Fruit fly (Drosophila melanogaster) whole organism, embryonic: ENCODE measurements around the gene Drgx.

Source experiments
- CG10209 ChIP-seq: fragments of 200-800 bp; sonication (Bioruptor generic); optimal IDR thresholded peaks from 3 replicates; lab custom pipeline; 2017; ENCODE audit warnings: missing biosample characterization, mild to moderate bottlenecking, missing genetic modification characterization, missing genetic modification reagents
- CG11695 ChIP-seq: fragments of 200-800 bp; sonication (Bioruptor generic); IDR thresholded peaks from 3 replicates; pipeline ENCODE4 v1.3.6; 2022; ENCODE audit warnings: missing biosample characterization, missing genetic modification characterization
- CG12104 ChIP-seq: fragments of 200-800 bp; sonication (Bioruptor generic); optimal IDR thresholded peaks from 3 replicates; lab custom pipeline; 2016; ENCODE audit warnings: missing biosample characterization, missing genetic modification characterization
- CG12236 ChIP-seq: fragments of 200-800 bp; sonication (Bioruptor generic); optimal IDR thresholded peaks from 2 replicates; lab custom pipeline; 2016; ENCODE audit warnings: missing biosample characterization, missing genetic modification characterization
- CG13424 ChIP-seq: fragments of 200-800 bp; sonication (Bioruptor generic); optimal IDR thresholded peaks from 2 replicates; lab custom pipeline; 2019; ENCODE audit warnings: missing biosample characterization, mild to moderate bottlenecking, missing genetic modification characterization, moderate library complexity
- CG14050 ChIP-seq: fragments of 200-800 bp; sonication (Bioruptor generic); IDR thresholded peaks from 3 replicates; pipeline ENCODE4 v1.3.6; 2022; ENCODE audit warnings: missing biosample characterization, missing genetic modification characterization
- CG15073 ChIP-seq: fragments of 200-800 bp; sonication (Bioruptor generic); optimal IDR thresholded peaks from 2 replicates; lab custom pipeline; 2016; ENCODE audit warnings: missing biosample characterization, missing genetic modification characterization
- CG17568 ChIP-seq: fragments of 200-800 bp; sonication (Bioruptor generic); optimal IDR thresholded peaks from 2 replicates; lab custom pipeline; 2018; ENCODE audit warnings: missing biosample characterization, mild to moderate bottlenecking, missing genetic modification characterization, moderate library complexity
- CG17612 ChIP-seq: fragments of 200-800 bp; sonication (Bioruptor generic); IDR thresholded peaks from 2 replicates; pipeline ENCODE4 v1.3.6; 2022; ENCODE audit warnings: missing biosample characterization, missing genetic modification characterization
- CG17802 ChIP-seq: fragments of 200-800 bp; sonication (Bioruptor generic); optimal IDR thresholded peaks from 2 replicates; lab custom pipeline; 2018; ENCODE audit warnings: missing biosample characterization, mild to moderate bottlenecking, missing genetic modification characterization, moderate library complexity
- CG18619 ChIP-seq: fragments of 200-800 bp; sonication (Bioruptor generic); optimal IDR thresholded peaks from 3 replicates; lab custom pipeline; 2017; ENCODE audit warnings: missing biosample characterization, mild to moderate bottlenecking, missing genetic modification characterization
- CG2199 ChIP-seq: fragments of 200-800 bp; sonication (Bioruptor generic); IDR thresholded peaks from 3 replicates; pipeline ENCODE4 v1.3.6; 2022; ENCODE audit warnings: missing biosample characterization, missing genetic modification characterization
- CG30431 ChIP-seq: fragments of 200-800 bp; sonication (Bioruptor generic); optimal IDR thresholded peaks from 2 replicates; lab custom pipeline; 2017; ENCODE audit warnings: missing biosample characterization, missing genetic modification characterization
- CG5245 ChIP-seq: fragments of 200-800 bp; sonication (Bioruptor generic); optimal IDR thresholded peaks from 3 replicates; lab custom pipeline; 2016; ENCODE audit warnings: missing biosample characterization, missing genetic modification characterization
- CG6689 ChIP-seq: fragments of 200-800 bp; sonication (Bioruptor generic); IDR thresholded peaks from 2 replicates; pipeline ENCODE4 v1.3.6; 2022; ENCODE audit warnings: missing biosample characterization, missing genetic modification characterization
- CG7357 ChIP-seq: fragments of 200-800 bp; sonication (Bioruptor generic); IDR thresholded peaks from 3 replicates; pipeline ENCODE4 v1.3.6; 2022; ENCODE audit warnings: missing biosample characterization, missing genetic modification characterization
- CG7745 ChIP-seq: fragments of 200-800 bp; sonication (Bioruptor generic); optimal IDR thresholded peaks from 2 replicates; lab custom pipeline; 2018; ENCODE audit warnings: missing biosample characterization, mild to moderate bottlenecking, missing genetic modification characterization, moderate library complexity
- CG8944 ChIP-seq: fragments of 200-800 bp; sonication (Bioruptor generic); optimal IDR thresholded peaks from 3 replicates; lab custom pipeline; 2016; ENCODE audit warnings: missing biosample characterization, missing genetic modification characterization
- CG9727 ChIP-seq: fragments of 200-800 bp; sonication (Bioruptor generic); optimal IDR thresholded peaks from 3 replicates; lab custom pipeline; 2017; ENCODE audit warnings: missing biosample characterization, mild to moderate bottlenecking, missing genetic modification characterization
- Camta ChIP-seq: fragments of 200-800 bp; sonication (Bioruptor generic); optimal IDR thresholded peaks from 2 replicates; lab custom pipeline; 2016; ENCODE audit warnings: missing biosample characterization, missing genetic modification characterization
- Chrac-16 ChIP-seq: fragments of 200-800 bp; sonication (Bioruptor generic); optimal IDR thresholded peaks from 3 replicates; lab custom pipeline; 2016; ENCODE audit warnings: missing biosample characterization, missing genetic modification characterization
- D19A ChIP-seq: fragments of 200-800 bp; optimal IDR thresholded peaks from 3 replicates; lab custom pipeline; 2019; ENCODE audit warnings: missing biosample characterization, mild to moderate bottlenecking, missing genetic modification characterization, moderate library complexity
- Dbx ChIP-seq: fragments of 200-800 bp; sonication (Bioruptor generic); IDR thresholded peaks from 3 replicates; pipeline ENCODE4 v1.3.6; 2022; ENCODE audit warnings: missing biosample characterization, missing genetic modification characterization
- Dip3 ChIP-seq: fragments of 200-800 bp; sonication (Bioruptor generic); optimal IDR thresholded peaks from 3 replicates; lab custom pipeline; 2016; ENCODE audit warnings: missing biosample characterization, missing genetic modification characterization
- Ets65A ChIP-seq: fragments of 200-800 bp; sonication (Bioruptor generic); peaks from one replicate; lab custom pipeline; 2016; ENCODE audit warnings: missing biosample characterization, missing genetic modification characterization
- HLH3B ChIP-seq: fragments of 200-800 bp; sonication (Bioruptor generic); IDR thresholded peaks from 2 replicates; pipeline ENCODE4 v1.3.6; 2022; ENCODE audit warnings: missing biosample characterization, missing genetic modification characterization
- Hr39 ChIP-seq: fragments of >200 bp; optimal IDR thresholded peaks from 2 replicates; lab custom pipeline; 2017
- NFAT ChIP-seq: fragments of 200-800 bp; sonication (Bioruptor generic); IDR thresholded peaks from 2 replicates; pipeline ENCODE4 v1.3.6; 2022; ENCODE audit warnings: missing biosample characterization, missing genetic modification characterization
- Pdp1 ChIP-seq, 2 experiments: fragments of 200-800 bp; sonication (Bioruptor generic); optimal IDR thresholded peaks; 3 replicates each; lab custom pipeline; 2016; ENCODE audit warnings: missing biosample characterization in 2 of 2, missing genetic modification characterization in 2 of 2, mild to moderate bottlenecking in 1 of 2, moderate library complexity in 1 of 2
- Side ChIP-seq: fragments of 200-800 bp; sonication (Bioruptor generic); optimal IDR thresholded peaks from 2 replicates; lab custom pipeline; 2016; ENCODE audit warnings: missing biosample characterization, missing genetic modification characterization
- crc ChIP-seq: fragments of 200-800 bp; sonication (Bioruptor generic); optimal IDR thresholded peaks from 2 replicates; lab custom pipeline; 2016; ENCODE audit warnings: missing biosample characterization, missing genetic modification characterization
- dati ChIP-seq: fragments of 200-800 bp; sonication (Bioruptor generic); IDR thresholded peaks from 2 replicates; pipeline ENCODE4 v1.3.6; 2022; ENCODE audit warnings: missing biosample characterization, missing genetic modification characterization
- ems ChIP-seq: fragments of 200-800 bp; sonication (Bioruptor generic); optimal IDR thresholded peaks from 3 replicates; lab custom pipeline; 2016; ENCODE audit warnings: missing biosample characterization, missing genetic modification characterization
- fd64A ChIP-seq: fragments of 200-800 bp; sonication (Bioruptor generic); optimal IDR thresholded peaks from 3 replicates; lab custom pipeline; 2018; ENCODE audit warnings: missing biosample characterization, mild to moderate bottlenecking, missing genetic modification characterization
- gro ChIP-seq: fragments of 200-800 bp; sonication (Bioruptor generic); optimal IDR thresholded peaks from 2 replicates; lab custom pipeline; 2016; ENCODE audit warnings: missing biosample characterization, missing genetic modification characterization
- ind ChIP-seq: fragments of 200-800 bp; sonication (Bioruptor generic); optimal IDR thresholded peaks from 3 replicates; lab custom pipeline; 2016; ENCODE audit warnings: missing biosample characterization, missing genetic modification characterization
- insv ChIP-seq, 2 experiments: fragments of 200-800 bp; sonication (Bioruptor generic); optimal IDR thresholded peaks; 3 replicates each; lab custom pipeline; 2016 to 2018; ENCODE audit warnings: missing biosample characterization in 2 of 2, missing genetic modification characterization in 2 of 2
- kay ChIP-seq: fragments of 200-800 bp; sonication (Bioruptor generic); optimal IDR thresholded peaks from 2 replicates; lab custom pipeline; 2016; ENCODE audit warnings: missing biosample characterization, missing genetic modification characterization
- lilli ChIP-seq: fragments of 200-800 bp; sonication (Bioruptor generic); optimal IDR thresholded peaks from 3 replicates; lab custom pipeline; 2016; ENCODE audit warnings: missing biosample characterization, missing genetic modification characterization
- maf-S ChIP-seq: fragments of 200-800 bp; sonication (Bioruptor generic); optimal IDR thresholded peaks from 2 replicates; lab custom pipeline; 2016; ENCODE audit warnings: missing biosample characterization, missing genetic modification characterization
- nom ChIP-seq: fragments of 200-800 bp; sonication (Bioruptor generic); optimal IDR thresholded peaks from 2 replicates; lab custom pipeline; 2017; ENCODE audit warnings: missing biosample characterization, missing genetic modification characterization, mild to moderate bottlenecking, moderate library complexity, missing genetic modification reagents
- pb ChIP-seq: fragments of 200-800 bp; sonication (Bioruptor generic); optimal IDR thresholded peaks from 3 replicates; lab custom pipeline; 2016; ENCODE audit warnings: missing biosample characterization, missing genetic modification characterization
- pita ChIP-seq: fragments of 200-800 bp; sonication (Bioruptor generic); optimal IDR thresholded peaks from 2 replicates; lab custom pipeline; 2017; ENCODE audit warnings: missing biosample characterization, mild to moderate bottlenecking, missing genetic modification characterization
- pnt ChIP-seq: fragments of 200-800 bp; sonication (Bioruptor generic); optimal IDR thresholded peaks from 3 replicates; lab custom pipeline; 2016; ENCODE audit warnings: missing biosample characterization, missing genetic modification characterization
- pros ChIP-seq: fragments of 200-800 bp; sonication (Bioruptor generic); optimal IDR thresholded peaks from 3 replicates; lab custom pipeline; 2019; ENCODE audit warnings: missing biosample characterization, mild to moderate bottlenecking, missing genetic modification characterization, moderate library complexity
- psq ChIP-seq: fragments of 200-800 bp; sonication (Bioruptor generic); optimal IDR thresholded peaks from 2 replicates; lab custom pipeline; 2017; ENCODE audit warnings: missing biosample characterization, missing genetic modification characterization
- seq ChIP-seq: fragments of 200-800 bp; sonication (Bioruptor generic); IDR thresholded peaks from 2 replicates; pipeline ENCODE4 v1.3.6; 2022; ENCODE audit warnings: missing biosample characterization, missing genetic modification characterization
- slp2 ChIP-seq: fragments of 200-800 bp; sonication (Bioruptor generic); optimal IDR thresholded peaks from 2 replicates; lab custom pipeline; 2016; ENCODE audit warnings: missing biosample characterization, missing genetic modification characterization
- twi ChIP-seq: fragments of 200-800 bp; optimal IDR thresholded peaks from 2 replicates; lab custom pipeline; 2019; ENCODE audit warnings: missing biosample characterization, mild to moderate bottlenecking, missing genetic modification characterization, moderate library complexity
- tx ChIP-seq: fragments of 200-800 bp; sonication (Bioruptor generic); optimal IDR thresholded peaks from 2 replicates; lab custom pipeline; 2016; ENCODE audit warnings: missing biosample characterization, missing genetic modification characterization
- zen2 ChIP-seq: fragments of 200-800 bp; sonication (Bioruptor generic); IDR thresholded peaks from 3 replicates; pipeline ENCODE4 v1.3.6; 2022; ENCODE audit warnings: missing biosample characterization, missing genetic modification characterization; ENCODE audit not compliant: partially characterized antibody

The Drgx gene

DNA sequence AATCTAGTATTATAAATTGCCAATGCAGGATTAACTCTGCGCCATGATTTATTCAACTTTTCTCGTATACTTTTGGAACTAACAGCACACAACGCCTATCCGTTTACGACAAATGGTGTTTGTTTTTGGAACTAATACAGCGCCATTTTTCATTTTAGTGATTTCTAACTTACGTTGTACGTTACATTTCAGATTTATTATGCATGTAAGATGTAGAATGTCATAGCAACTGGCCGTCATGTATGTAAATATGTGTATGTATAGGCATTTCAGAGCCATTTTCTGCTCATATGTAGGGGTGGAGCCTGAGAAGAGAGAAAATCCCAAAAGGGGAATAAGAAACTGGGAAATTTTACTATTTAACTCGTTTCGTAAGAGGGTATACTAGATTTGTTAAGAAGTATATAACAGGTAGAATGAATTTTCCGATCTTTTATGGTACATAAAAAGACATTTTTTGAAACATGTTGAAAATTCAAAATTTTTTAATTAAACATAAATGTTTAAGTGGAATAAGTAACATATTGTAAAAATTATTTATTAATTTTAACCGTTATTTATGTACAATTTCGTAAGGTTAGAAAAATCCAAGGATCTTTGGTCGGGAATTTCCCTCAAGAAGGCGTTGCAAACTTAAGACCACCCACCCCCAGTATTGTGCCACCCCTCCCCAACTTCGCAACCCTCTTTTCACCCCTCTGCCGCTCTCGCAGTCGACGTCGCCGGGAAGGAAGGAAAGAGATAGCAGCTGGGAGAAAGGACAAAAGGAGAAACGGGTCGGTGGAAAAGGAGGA lies 5.0 kb upstream of the Drgx start (continued):
- no peak for TF ChIP-seq CG14050 (GFP tag; lab: Robert Waterston, UW)
- no peak for TF ChIP-seq nom (GFP tag; lab: Kevin White, UChicago)
- TF ChIP-seq CG11695 (GFP tag; lab: Robert Waterston, UW): peak; percentile 60; the same call in 1 of the 3 replicates
- TF ChIP-seq pros (GFP tag; lab: Kevin White, UChicago): peak; percentile 94
- peak; percentile 54 for TF ChIP-seq kay (GFP tag; lab: Kevin White, UChicago)
- TF ChIP-seq CG15073 (GFP tag; lab: Kevin White, UChicago): no peak
- TF ChIP-seq CG7357: no peak
- no peak for TF ChIP-seq CG6689
- peak; percentile 14 for TF ChIP-seq gro (GFP tag; lab: Kevin White, UChicago)
- TF ChIP-seq HLH3B (GFP tag; lab: Robert Waterston, UW): peak; percentile 15; the same call in 1 of the 2 replicates
- peak; percentile 56 for TF ChIP-seq tx (GFP tag; lab: Kevin White, UChicago)
- TF ChIP-seq CG17612: no peak
- TF ChIP-seq twi: peak; percentile 35
- TF ChIP-seq CG5245 (GFP tag; lab: Kevin White, UChicago): peak; percentile 74
- TF ChIP-seq seq: peak; percentile 73; the same call in 1 of the 2 replicates
- TF ChIP-seq Side (GFP tag; lab: Kevin White, UChicago): peak; percentile 76
- peak; percentile 12 for TF ChIP-seq CG13424 (tag; lab: Kevin White, UChicago)
- no peak for TF ChIP-seq CG17802 (tag; lab: Kevin White, UChicago)
- no peak for TF ChIP-seq pb (GFP tag; lab: Kevin White, UChicago)
- peak; percentile 16 for TF ChIP-seq CG9727 (GFP tag; lab: Kevin White, UChicago)
- no peak for TF ChIP-seq CG8944
- peak in 1 of 2 experiments; percentile 75 for TF ChIP-seq insv (GFP tag; optimal IDR thresholded peaks at IDR 0.05; lab: Kevin White, UChicago)
- no peak for TF ChIP-seq slp2
- TF ChIP-seq CG12236 (GFP tag; lab: Kevin White, UChicago): peak; percentile 18
- no peak for TF ChIP-seq CG10209
- no peak for TF ChIP-seq psq (GFP tag; lab: Kevin White, UChicago)
- TF ChIP-seq CG2199 (GFP tag; lab: Robert Waterston, UW): peak; percentile 73; the same call in 1 of the 3 replicates
- TF ChIP-seq D19A (tag; lab: Kevin White, UChicago): peak; percentile 53
- TF ChIP-seq crc (GFP tag; lab: Kevin White, UChicago): no peak
- peak; percentile 62 for TF ChIP-seq pnt
- peak; percentile 63 for TF ChIP-seq CG7745
- TF ChIP-seq Chrac-16: peak; percentile 20
- peak; percentile 93 for TF ChIP-seq Ets65A
- no peak for TF ChIP-seq ems
- no peak for TF ChIP-seq fd64A (GFP tag; lab: Kevin White, UChicago)
- TF ChIP-seq ind: peak; percentile 61
- no peak for TF ChIP-seq zen2 (GFP tag; lab: Robert Waterston, UW)
- peak; percentile 26 for TF ChIP-seq Dip3 (GFP tag; lab: Kevin White, UChicago)
- TF ChIP-seq Pdp1 (GFP tag; optimal IDR thresholded peaks at IDR 0.05; lab: Kevin White, UChicago): peak; percentile 50 to 74
- TF ChIP-seq lilli (GFP tag; lab: Kevin White, UChicago): peak; percentile 32
- TF ChIP-seq CG17568 (GFP tag; lab: Kevin White, UChicago): no peak
- no peak for TF ChIP-seq CG12104 (GFP tag; lab: Kevin White, UChicago)
- no peak for TF ChIP-seq dati (GFP tag; lab: Robert Waterston, UW)
- no peak for TF ChIP-seq CG18619 (GFP tag; lab: Kevin White, UChicago)
- TF ChIP-seq CG30431 (GFP tag; lab: Kevin White, UChicago): no peak
- peak; percentile 66 for TF ChIP-seq pita (GFP tag; lab: Kevin White, UChicago)
- peak; percentile 81 for TF ChIP-seq Dbx (GFP tag; lab: Robert Waterston, UW)
- TF ChIP-seq Hr39: no peak
- TF ChIP-seq NFAT (GFP tag; lab: Robert Waterston, UW): peak; percentile 48; the same call in 1 of the 2 replicates
- TF ChIP-seq Camta: peak; percentile 16
- TF ChIP-seq maf-S: no peak
